Fruit fly (Drosophila melanogaster) whole organism: ENCODE results near the gene Apc.

ENCODE experiments used
- CG8478 ChIP-seq: fragments of >200 bp; optimal IDR thresholded peaks from 2 replicates; lab custom pipeline; 2018; ENCODE audit warnings: inconsistent platforms
- pan ChIP-seq: fragments of >200 bp; optimal IDR thresholded peaks from 2 replicates; lab custom pipeline; 2017
- usp ChIP-seq: fragments of >200 bp; optimal IDR thresholded peaks from 2 replicates; lab custom pipeline; 2017; ENCODE audit warnings: missing biosample characterization, missing genetic modification characterization, mixed read lengths

DNA sequence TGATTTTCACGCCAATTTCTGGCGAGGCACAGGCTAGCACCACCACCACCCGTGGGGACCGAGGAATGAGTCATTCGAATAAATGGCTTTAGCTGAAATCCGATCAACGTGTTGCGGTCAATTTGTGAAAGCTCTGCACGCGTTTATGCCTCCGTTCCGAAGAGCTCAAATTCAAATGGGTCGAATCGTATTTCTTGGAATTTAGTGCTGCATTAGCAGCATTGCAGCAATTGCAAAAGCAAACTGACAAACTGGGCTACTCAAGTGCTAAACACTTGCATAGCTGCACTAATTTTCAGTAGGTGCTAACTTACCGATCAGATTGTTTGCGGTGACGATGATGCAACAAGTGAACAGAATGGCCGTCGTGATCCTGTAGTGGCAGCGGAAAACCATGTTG, 12.3 kb upstream of the Apc start:
- no peak for TF ChIP-seq CG8478 (lab: Kevin White, UChicago)
- no peak for TF ChIP-seq pan (lab: Kevin White, UChicago)
- no peak for TF ChIP-seq usp (GFP tag; lab: Kevin White, UChicago)
